Worm (Caenorhabditis elegans): ENCODE data around the gene lap-2.
A peak's percentile ranks its signal among the peaks of the same experiment; 100 is the strongest.

The lap-2 gene

DNA sequence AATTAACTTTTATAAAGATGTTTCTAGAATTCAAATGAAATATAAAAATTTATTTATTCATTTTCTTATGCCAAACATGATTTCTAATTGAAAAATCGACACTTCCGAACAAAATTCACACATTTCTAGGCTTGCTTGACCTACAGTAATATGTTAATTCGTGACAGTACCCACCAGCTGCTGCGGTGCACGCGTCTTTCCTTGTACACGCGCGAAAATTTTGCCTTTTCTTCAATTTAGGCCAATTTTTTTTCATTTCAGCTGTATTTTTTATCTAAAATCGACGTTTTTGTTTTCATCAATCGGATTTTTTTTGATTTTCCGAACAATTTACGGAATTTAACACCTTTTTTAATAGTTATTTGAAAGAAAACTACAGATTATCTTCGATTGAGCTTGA lies 43.4 kb upstream of the lap-2 start:
- TF ChIP-seq npax-4 (tag; optimal IDR thresholded peaks at IDR 0.05) (no peak), dmd-4 (tag; optimal IDR thresholded peaks at IDR 0.05; ENCODE audit: borderline replicate concordance) (no peak), ztf-16 (tag; optimal IDR thresholded peaks at IDR 0.05) (no peak), elt-4 (tag; optimal IDR thresholded peaks at IDR 0.05) (no peak)

DNA sequence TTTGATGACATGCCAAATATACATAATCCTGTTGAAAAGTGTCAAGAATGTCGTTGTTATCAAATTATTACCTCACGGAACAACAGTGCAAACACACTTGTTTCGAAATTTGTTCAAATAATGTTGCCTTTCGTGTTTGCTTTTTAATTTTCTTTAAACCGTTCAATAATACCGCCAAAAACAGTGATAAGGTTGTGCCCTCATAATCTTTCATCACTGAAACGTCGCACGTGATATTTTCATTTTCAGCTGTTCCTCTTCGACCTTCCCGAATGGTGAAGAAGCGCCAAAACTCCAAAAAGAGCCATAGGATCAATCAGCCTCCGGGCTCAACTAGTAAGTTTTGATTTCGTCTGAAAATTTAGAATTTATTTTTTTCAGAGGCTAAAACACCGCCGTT lies 41.4 kb upstream of the lap-2 start, which contains the start of gene inft-2:
inft-2 (plus strand) TSS at position 248 of the 400 bp plus-strand sequence.
- TF ChIP-seq ceh-48 (tag; optimal IDR thresholded peaks at IDR 0.05), result no peak
- no peak for TF ChIP-seq C08G9.2 (tag; optimal IDR thresholded peaks at IDR 0.05)
- no peak for TF ChIP-seq ceh-30 (tag; optimal IDR thresholded peaks at IDR 0.05)
- TF ChIP-seq dmd-4 (tag; optimal IDR thresholded peaks at IDR 0.05; ENCODE audit: borderline replicate concordance), result no peak
- no peak for TF ChIP-seq sdc-2 (tag; optimal IDR thresholded peaks at IDR 0.05)
- no peak for TF ChIP-seq ceh-18 (tag; optimal IDR thresholded peaks at IDR 0.05)
- TF ChIP-seq nhr-11 (tag; optimal IDR thresholded peaks at IDR 0.05), result no peak
- TF ChIP-seq hlh-8 (tag; optimal IDR thresholded peaks at IDR 0.05), result no peak
- no peak for TF ChIP-seq pha-4 (tag; optimal IDR thresholded peaks at IDR 0.05)
- no peak for TF ChIP-seq elt-2 (tag; optimal IDR thresholded peaks at IDR 0.05)
- TF ChIP-seq unc-86 (tag; optimal IDR thresholded peaks at IDR 0.05), result no peak
- no peak for TF ChIP-seq K02D7.2 (tag; optimal IDR thresholded peaks at IDR 0.05)
- no peak for TF ChIP-seq ceh-6 (GFP tag; optimal IDR thresholded peaks at IDR 0.05)
- TF ChIP-seq pag-3 (tag; optimal IDR thresholded peaks at IDR 0.05; ENCODE audit: borderline replicate concordance), result no peak
- no peak for TF ChIP-seq ref-2 (tag; optimal IDR thresholded peaks at IDR 0.05)
- no peak for TF ChIP-seq ceh-9 (tag; optimal IDR thresholded peaks at IDR 0.05)
- no peak for TF ChIP-seq ama-1 (optimal IDR thresholded peaks at IDR 0.05)

DNA sequence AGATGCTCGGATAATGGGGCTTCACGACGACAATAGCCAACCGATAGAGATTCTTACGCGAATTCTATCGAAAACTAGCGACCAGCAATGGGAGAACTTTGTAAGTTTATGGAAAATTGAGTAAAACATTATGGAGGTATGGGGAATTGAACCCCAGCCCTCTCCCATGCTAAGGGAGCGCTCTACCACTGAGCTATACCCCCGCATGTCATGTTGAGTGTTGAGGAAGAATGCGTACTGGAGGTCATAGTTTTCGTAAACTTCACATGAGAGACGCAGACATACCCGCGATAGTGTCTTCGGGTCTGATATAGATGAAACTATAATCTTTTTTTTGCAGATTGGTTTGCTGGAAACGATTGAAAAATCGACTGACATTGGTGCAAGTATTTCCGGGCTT lies 40.1 kb upstream of the lap-2 start:
- TF ChIP-seq K09A11.1 (tag; optimal IDR thresholded peaks at IDR 0.05; ENCODE audit: insufficient read depth) (peak; percentile 68), K02D7.2 (tag; optimal IDR thresholded peaks at IDR 0.05) (peak; percentile 86), dve-1 (tag; optimal IDR thresholded peaks at IDR 0.05) (peak; percentile 76), hlh-13 (GFP tag; optimal IDR thresholded peaks at IDR 0.05) (peak; percentile 78), ceh-18 (tag; optimal IDR thresholded peaks at IDR 0.05) (peak; percentile 82), lim-6 (tag; optimal IDR thresholded peaks at IDR 0.05) (peak; percentile 49), nhr-232 (tag; optimal IDR thresholded peaks at IDR 0.05) (peak; percentile 84), hlh-15 (tag; optimal IDR thresholded peaks at IDR 0.05) (peak; percentile 27), ttx-3 (tag; optimal IDR thresholded peaks at IDR 0.05) (peak; percentile 74), sdc-2 (tag; optimal IDR thresholded peaks at IDR 0.05) (peak; percentile 76), pha-2 (tag; optimal IDR thresholded peaks at IDR 0.05) (peak; percentile 67), elt-2 (tag; optimal IDR thresholded peaks at IDR 0.05) (peak; percentile 84), ceh-6 (GFP tag; optimal IDR thresholded peaks at IDR 0.05) (peak; percentile 83), tbx-7 (tag; optimal IDR thresholded peaks at IDR 0.05) (peak; percentile 1), sox-4 (tag; optimal IDR thresholded peaks at IDR 0.05) (peak; percentile 89), unc-42 (tag; optimal IDR thresholded peaks at IDR 0.05) (peak; percentile 57), ets-4 (tag; optimal IDR thresholded peaks at IDR 0.05) (peak; percentile 44), fkh-6 (tag; optimal IDR thresholded peaks at IDR 0.05) (peak; percentile 87), hlh-30 (tag; optimal IDR thresholded peaks at IDR 0.05; ENCODE audit: insufficient read depth) (peak; percentile 12), unc-86 (tag; optimal IDR thresholded peaks at IDR 0.05) (peak; percentile 85), eyg-1 (tag; optimal IDR thresholded peaks at IDR 0.05) (peak; percentile 65), ceh-48 (tag; optimal IDR thresholded peaks at IDR 0.05) (peak; percentile 71), ceh-22 (tag; optimal IDR thresholded peaks at IDR 0.05) (no peak), ama-1 (optimal IDR thresholded peaks at IDR 0.05) (no peak), elt-4 (tag; optimal IDR thresholded peaks at IDR 0.05) (no peak), sox-2 (GFP tag; IDR thresholded peaks at IDR 0.05) (peak; percentile 71), ceh-14 (tag; optimal IDR thresholded peaks at IDR 0.05) (peak; percentile 82), unc-3 (GFP tag; conservative IDR thresholded peaks at IDR 0.05) (peak; percentile 81), unc-3 (tag; optimal IDR thresholded peaks at IDR 0.05) (peak; percentile 69), odd-2 (tag; optimal IDR thresholded peaks at IDR 0.05) (peak; percentile 11), nhr-11 (tag; optimal IDR thresholded peaks at IDR 0.05) (no peak), ceh-9 (tag; optimal IDR thresholded peaks at IDR 0.05) (peak; percentile 78), hlh-6 (tag; optimal IDR thresholded peaks at IDR 0.05) (peak; percentile 82), Y22D7AL.16 (tag; optimal IDR thresholded peaks at IDR 0.05) (peak; percentile 91), C08G9.2 (tag; optimal IDR thresholded peaks at IDR 0.05) (peak; percentile 83), pat-9 (tag; optimal IDR thresholded peaks at IDR 0.05) (peak; percentile 89), gmeb-2 (tag; optimal IDR thresholded peaks at IDR 0.05) (peak; percentile 80), ceh-34 (tag; optimal IDR thresholded peaks at IDR 0.05) (peak; percentile 86), T23F11.4 (GFP tag; optimal IDR thresholded peaks at IDR 0.05) (peak; percentile 84), madf-2 (tag; optimal IDR thresholded peaks at IDR 0.05) (peak; percentile 78)

Measured in whole organism, late embryonic.